Fruit fly (Drosophila melanogaster) whole organism, pupa: ENCODE measurements around the gene ThrRS.

Source experiments
- CG10348 ChIP-seq: fragments of 200-800 bp; sonication (Bioruptor generic); IDR thresholded peaks from 2 replicates; pipeline ENCODE4 v1.3.6; 2022; ENCODE audit warnings: missing biosample characterization, missing genetic modification characterization
- rn ChIP-seq: fragments of 200-800 bp; sonication (Bioruptor generic); IDR thresholded peaks from 2 replicates; pipeline ENCODE4 v1.3.6; 2022; ENCODE audit warnings: missing biosample characterization, missing genetic modification characterization

- TF ChIP-seq rn (GFP tag; lab: Robert Waterston, UW) (no peak), CG10348 (GFP tag; lab: Robert Waterston, UW) (no peak)
Observed at dm6 chr2L:12063035-12063434, 40.5 kb upstream of the ThrRS start, which contains the start of gene Rab3-GAP.
